Worm (Caenorhabditis elegans) whole organism, late embryonic: ENCODE measurements around the gene fbxc-29.

Experiments
- K02D7.2 ChIP-seq: sonication (generic microtip); optimal IDR thresholded peaks from 2 replicates; lab custom pipeline; 2017; ENCODE audit warnings: mild to moderate bottlenecking, missing genetic modification characterization, missing compliant biosample characterization
- K09A11.1 ChIP-seq: sonication (generic microtip); optimal IDR thresholded peaks from 2 replicates; lab custom pipeline; 2017; ENCODE audit warnings: antibody characterized with exemption, mild to moderate bottlenecking, missing genetic modification characterization, missing compliant biosample characterization; ENCODE audit not compliant: insufficient read depth
- T23F11.4 ChIP-seq: fragments of 200-800 bp; sonication (Bioruptor generic); optimal IDR thresholded peaks from 2 replicates; lab custom pipeline; 2018; ENCODE audit warnings: mild to moderate bottlenecking, missing genetic modification characterization, missing compliant biosample characterization
- Y22D7AL.16 ChIP-seq: sonication (generic microtip); optimal IDR thresholded peaks from 2 replicates; lab custom pipeline; 2016; ENCODE audit warnings: missing genetic modification characterization, missing compliant biosample characterization
- ahr-1 ChIP-seq: sonication (generic microtip); optimal IDR thresholded peaks from 2 replicates; lab custom pipeline; 2016; ENCODE audit warnings: missing genetic modification characterization, missing compliant biosample characterization
- ama-1 ChIP-seq: fragments of 150-350 bp; optimal IDR thresholded peaks from 2 replicates; lab custom pipeline; 2014
- ceh-14 ChIP-seq: sonication (generic microtip); optimal IDR thresholded peaks from 2 replicates; lab custom pipeline; 2016; ENCODE audit warnings: missing genotype, missing genetic modification characterization, missing compliant biosample characterization
- ceh-18 ChIP-seq: sonication (generic microtip); optimal IDR thresholded peaks from 2 replicates; lab custom pipeline; 2016; ENCODE audit warnings: missing genetic modification characterization, missing compliant biosample characterization
- ceh-2 ChIP-seq: sonication (generic microtip); optimal IDR thresholded peaks from 2 replicates; lab custom pipeline; 2016; ENCODE audit warnings: missing genotype, missing genetic modification characterization, missing compliant biosample characterization
- ceh-34 ChIP-seq: sonication (generic microtip); optimal IDR thresholded peaks from 2 replicates; lab custom pipeline; 2016; ENCODE audit warnings: mild to moderate bottlenecking, missing genetic modification characterization, missing compliant biosample characterization
- ceh-45 ChIP-seq: fragments of 200-800 bp; sonication (Bioruptor generic); IDR thresholded peaks from 2 replicates; pipeline ENCODE4 v1.3.6; 2022; ENCODE audit warnings: missing genetic modification reagents, missing genetic modification characterization, missing compliant biosample characterization
- ceh-48 ChIP-seq: sonication (generic microtip); optimal IDR thresholded peaks from 2 replicates; lab custom pipeline; 2016; ENCODE audit warnings: missing genetic modification characterization, inconsistent platforms, missing compliant biosample characterization
- che-1 ChIP-seq: sonication (generic microtip); optimal IDR thresholded peaks from 2 replicates; lab custom pipeline; 2016; ENCODE audit warnings: mild to moderate bottlenecking, missing genetic modification characterization, missing compliant biosample characterization
- elt-2 ChIP-seq: sonication (generic microtip); optimal IDR thresholded peaks from 2 replicates; lab custom pipeline; 2016; ENCODE audit warnings: missing genetic modification reagents, missing genetic modification characterization, missing compliant biosample characterization
- fkh-10 ChIP-seq: fragments of 150-350 bp; optimal IDR thresholded peaks from 2 replicates; lab custom pipeline; 2014; ENCODE audit warnings: missing biosample characterization, missing genetic modification reagents, missing genetic modification characterization
- fkh-6 ChIP-seq: sonication (generic microtip); optimal IDR thresholded peaks from 2 replicates; lab custom pipeline; 2016; ENCODE audit warnings: missing genetic modification characterization, missing compliant biosample characterization
- hlh-15 ChIP-seq: sonication (generic microtip); optimal IDR thresholded peaks from 2 replicates; lab custom pipeline; 2016; ENCODE audit warnings: missing genetic modification characterization, missing compliant biosample characterization
- hlh-30 ChIP-seq: sonication (generic microtip); optimal IDR thresholded peaks from 2 replicates; lab custom pipeline; 2017; ENCODE audit warnings: antibody characterized with exemption, missing genetic modification characterization, missing compliant biosample characterization; ENCODE audit not compliant: insufficient read depth
- hlh-6 ChIP-seq: sonication (generic microtip); optimal IDR thresholded peaks from 2 replicates; lab custom pipeline; 2016; ENCODE audit warnings: missing genotype, missing genetic modification characterization, missing compliant biosample characterization
- hlh-8 ChIP-seq: sonication (generic microtip); optimal IDR thresholded peaks from 2 replicates; lab custom pipeline; 2016; ENCODE audit warnings: missing genotype, missing genetic modification characterization, missing compliant biosample characterization
- nfya-1 ChIP-seq: sonication (generic microtip); optimal IDR thresholded peaks from 2 replicates; lab custom pipeline; 2017; ENCODE audit warnings: missing genetic modification characterization, mild to moderate bottlenecking, missing compliant biosample characterization, antibody characterized with exemption, moderate library complexity
- pag-3 ChIP-seq: sonication (generic microtip); optimal IDR thresholded peaks from 2 replicates; lab custom pipeline; 2016; ENCODE audit warnings: missing compliant biosample characterization, missing genetic modification characterization, borderline replicate concordance
- pat-9 ChIP-seq: fragments of 200-800 bp; sonication (Bioruptor generic); optimal IDR thresholded peaks from 2 replicates; lab custom pipeline; 2018; ENCODE audit warnings: mild to moderate bottlenecking, missing genetic modification characterization, moderate library complexity, missing compliant biosample characterization
- pax-1 ChIP-seq: fragments of 150-350 bp; optimal IDR thresholded peaks from 2 replicates; lab custom pipeline; 2014; ENCODE audit warnings: missing biosample characterization, missing genetic modification characterization
- rnt-1 ChIP-seq: sonication (generic microtip); optimal IDR thresholded peaks from 2 replicates; lab custom pipeline; 2016; ENCODE audit warnings: missing genetic modification characterization, missing compliant biosample characterization
- sdc-2 ChIP-seq: sonication (generic microtip); optimal IDR thresholded peaks from 2 replicates; lab custom pipeline; 2016; ENCODE audit warnings: missing genotype, missing genetic modification characterization, missing compliant biosample characterization
- syd-9 ChIP-seq: sonication (generic microtip); optimal IDR thresholded peaks from 2 replicates; lab custom pipeline; 2016; ENCODE audit warnings: mild to moderate bottlenecking, missing genetic modification characterization, moderate library complexity, missing compliant biosample characterization
- tbx-7 ChIP-seq: sonication (generic microtip); optimal IDR thresholded peaks from 2 replicates; lab custom pipeline; 2016; ENCODE audit warnings: missing genotype, missing genetic modification characterization, missing compliant biosample characterization
- unc-42 ChIP-seq: sonication (generic microtip); optimal IDR thresholded peaks from 2 replicates; lab custom pipeline; 2016; ENCODE audit warnings: missing genotype, missing genetic modification characterization, missing compliant biosample characterization
- unc-55 ChIP-seq: sonication (generic microtip); optimal IDR thresholded peaks from 2 replicates; lab custom pipeline; 2017; ENCODE audit warnings: missing biosample characterization, missing genetic modification reagents, missing genetic modification characterization
- zip-5 ChIP-seq: sonication (generic microtip); optimal IDR thresholded peaks from 2 replicates; lab custom pipeline; 2016; ENCODE audit warnings: missing genetic modification characterization, missing compliant biosample characterization

The fbxc-29 gene

DNA sequence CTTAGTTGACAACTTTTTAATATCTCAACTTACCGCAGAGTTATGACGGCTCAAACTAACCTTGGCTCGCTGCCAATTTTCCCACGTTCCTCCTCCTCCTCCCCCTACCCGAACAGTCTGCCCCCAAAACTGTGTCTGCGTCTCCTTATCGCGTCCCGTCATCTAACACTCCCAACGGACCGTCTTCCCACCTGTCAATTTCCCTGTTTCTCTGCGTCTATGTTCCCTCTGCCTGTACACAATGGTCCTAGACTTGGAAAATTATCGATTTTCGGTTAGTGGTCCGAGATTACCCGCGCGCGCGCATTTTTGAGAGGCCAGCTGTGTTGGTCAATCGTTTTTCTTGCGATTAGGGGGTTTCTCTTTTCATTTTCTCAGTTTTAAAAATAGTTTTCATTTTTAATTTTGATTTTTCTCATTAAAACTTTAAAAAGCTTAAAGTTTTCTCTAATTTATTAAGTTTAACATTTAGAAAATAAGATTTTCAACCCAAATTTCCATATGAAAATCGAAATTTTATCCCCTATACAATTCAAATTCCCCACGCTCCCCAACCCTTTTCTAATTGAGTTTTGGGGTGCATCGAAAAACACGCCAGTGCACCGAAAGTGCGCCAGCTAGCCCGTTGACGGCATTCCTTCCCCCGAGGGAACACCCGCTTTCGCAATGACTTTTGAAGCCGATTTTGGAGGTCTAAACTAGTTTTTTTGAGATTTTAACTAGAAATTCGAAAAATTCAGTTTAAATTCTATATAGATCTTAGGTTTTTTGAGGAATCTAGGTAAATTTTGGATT lies 42.7 kb upstream of the fbxc-29 start, which contains the start of gene alg-2 (continued):
- TF ChIP-seq unc-55 (peak; percentile 28), ceh-48 (peak; percentile 67), pag-3 (tag; lab: Kevin White, UChicago) (no peak), ceh-14 (tag; lab: Kevin White, UChicago) (peak; percentile 7), fkh-6 (tag; lab: Kevin White, UChicago) (no peak), fkh-10 (GFP tag; lab: Kevin White, UChicago) (no peak), che-1 (tag; lab: Kevin White, UChicago) (peak; percentile 26), ahr-1 (tag; lab: Kevin White, UChicago) (no peak), hlh-6 (tag; lab: Kevin White, UChicago) (no peak), ceh-2 (no peak), hlh-15 (tag; lab: Kevin White, UChicago) (no peak), pat-9 (tag; lab: Kevin White, UChicago) (no peak), pax-1 (tag; lab: Kevin White, UChicago) (no peak), sdc-2 (tag; lab: Kevin White, UChicago) (no peak), ceh-45 (no peak), ceh-18 (tag; lab: Kevin White, UChicago) (no peak), rnt-1 (tag; lab: Kevin White, UChicago) (no peak), hlh-30 (tag; lab: Kevin White, UChicago) (no peak), Y22D7AL.16 (tag; lab: Kevin White, UChicago) (no peak), zip-5 (tag; lab: Kevin White, UChicago) (no peak), hlh-8 (tag; lab: Kevin White, UChicago) (no peak), elt-2 (peak; percentile 53), K02D7.2 (tag; lab: Kevin White, UChicago) (peak; percentile 27)
- TF ChIP-seq, all 69 proteins: peak for 11

DNA sequence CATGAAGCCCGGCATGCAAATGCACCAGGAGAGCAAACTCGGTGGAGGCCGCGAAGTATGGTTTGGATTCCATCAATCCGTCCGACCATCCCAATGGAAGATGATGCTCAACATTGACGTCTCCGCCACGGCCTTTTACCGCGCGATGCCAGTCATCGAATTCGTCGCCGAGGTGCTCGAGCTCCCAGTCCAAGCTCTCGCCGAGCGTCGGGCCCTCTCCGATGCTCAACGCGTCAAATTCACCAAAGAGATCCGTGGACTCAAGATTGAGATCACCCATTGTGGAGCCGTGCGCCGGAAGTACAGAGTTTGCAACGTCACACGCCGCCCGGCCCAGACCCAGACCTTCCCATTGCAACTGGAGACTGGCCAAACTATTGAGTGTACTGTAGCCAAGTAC lies 40.1 kb upstream of the fbxc-29 start:
- TF ChIP-seq sdc-2 (tag; lab: Kevin White, UChicago) (no peak), che-1 (tag; lab: Kevin White, UChicago) (no peak), unc-42 (tag; lab: Kevin White, UChicago) (no peak), hlh-30 (tag; lab: Kevin White, UChicago) (no peak), K09A11.1 (tag; lab: Kevin White, UChicago) (no peak)

DNA sequence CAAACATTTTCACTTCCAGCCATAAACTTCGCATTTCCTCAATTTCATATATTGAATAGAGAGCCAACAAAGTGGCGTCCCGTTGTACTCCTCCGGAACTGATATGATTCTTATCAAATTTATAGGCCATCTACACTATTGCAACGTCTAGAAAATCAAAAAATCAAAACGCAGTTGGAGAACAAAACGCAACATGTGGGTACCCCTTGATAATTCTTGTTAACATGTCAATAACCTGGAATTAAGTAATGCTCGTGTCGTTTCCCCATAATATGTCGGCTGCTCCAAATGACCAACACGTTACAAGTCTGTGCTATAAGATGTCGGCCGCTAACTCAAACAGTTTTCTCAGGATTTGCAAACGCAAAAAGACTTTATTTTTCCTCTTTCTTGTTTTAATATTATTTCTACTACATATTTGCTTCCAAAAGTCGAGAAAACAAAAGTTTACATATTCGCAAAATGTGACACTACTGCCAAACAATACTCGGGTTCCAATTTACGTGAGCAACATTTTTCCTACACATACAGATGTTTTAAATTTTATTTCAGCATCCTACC lies 35.1 kb upstream of the fbxc-29 start:
- no peak for TF ChIP-seq tbx-7 (tag; lab: Kevin White, UChicago)
- TF ChIP-seq syd-9 (tag; lab: Kevin White, UChicago): no peak
- no peak for TF ChIP-seq nfya-1 (tag; lab: Kevin White, UChicago)
- no peak for TF ChIP-seq ama-1 (lab: Kevin White, UChicago)
- no peak for TF ChIP-seq ceh-34 (tag; lab: Kevin White, UChicago)

DNA sequence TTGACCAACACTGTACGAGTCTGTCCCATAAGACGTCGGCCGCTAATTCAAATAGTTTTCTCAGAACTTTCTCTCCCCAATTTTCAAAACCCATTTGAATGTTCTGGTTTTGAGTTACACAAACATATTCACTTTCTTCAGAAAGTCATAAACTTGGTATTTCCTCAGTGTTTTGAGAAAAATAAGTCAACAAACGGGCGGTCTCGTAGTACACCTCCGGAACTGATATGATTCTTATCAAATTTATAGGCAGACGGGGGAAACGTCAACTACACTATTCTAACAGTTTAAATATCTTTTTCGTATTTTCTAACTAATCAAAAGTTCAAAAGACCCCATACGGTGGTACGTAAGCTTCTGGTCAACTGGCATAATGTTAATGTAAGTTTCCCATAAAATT lies 31.7 kb upstream of the fbxc-29 start:
- TF ChIP-seq T23F11.4 (GFP tag; lab: Kevin White, UChicago): no peak
- peak; percentile 1 for TF ChIP-seq elt-2

DNA sequence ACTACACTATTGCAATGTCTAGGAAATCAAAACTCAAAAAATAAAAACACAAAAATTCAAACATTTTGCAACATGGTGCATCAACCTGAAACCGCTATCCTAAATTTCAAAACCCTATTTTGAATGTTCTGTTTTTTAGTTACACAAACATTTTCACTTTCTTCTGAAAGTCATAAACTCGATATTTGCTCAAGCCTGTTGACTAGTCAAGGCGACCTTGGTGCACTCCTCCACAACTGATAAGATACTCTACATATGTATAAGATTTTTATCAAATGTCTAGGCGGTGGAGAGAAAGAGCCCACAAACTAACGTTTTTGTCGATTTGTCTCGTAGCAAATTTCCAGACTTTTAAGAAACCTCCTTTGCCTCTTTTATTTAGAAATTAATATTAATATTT lies 27.9 kb upstream of the fbxc-29 start, which contains the start of gene T07D3.4:
TSS of gene T07D3.4 (plus strand) at position 286 of the 400 bp plus-strand sequence.
- TF ChIP-seq nfya-1 (tag; lab: Kevin White, UChicago) (no peak), elt-2 (peak; percentile 69)
